Worm (Caenorhabditis elegans): ENCODE results near the gene ykt-6.

Gene ykt-6

ce11 chrIII:7277228-7277627 is 10.2 kb downstream of the ykt-6 start, which contains the start of the genes spot-1 and B0361.11 (continued):
- TF ChIP-seq hpl-2 (GFP tag; optimal IDR thresholded peaks at IDR 0.05) (no peak), rnt-1 (tag; optimal IDR thresholded peaks at IDR 0.05) (peak; percentile 76), nhr-90 (tag; optimal IDR thresholded peaks at IDR 0.05; ENCODE audit: poor library complexity) (peak; percentile 52), nhr-71 (tag; optimal IDR thresholded peaks at IDR 0.05) (peak; percentile 79), fos-1 (tag; optimal IDR thresholded peaks at IDR 0.05) (peak; percentile 18), nhr-19 (GFP tag; conservative IDR thresholded peaks at IDR 0.05) (peak; percentile 68), sox-4 (tag; optimal IDR thresholded peaks at IDR 0.05) (peak; percentile 0), skn-1 (tag; optimal IDR thresholded peaks at IDR 0.05) (peak; percentile 25), ceh-82 (tag; optimal IDR thresholded peaks at IDR 0.05) (peak; percentile 23 to 58 (median 50)), lin-14 (GFP tag; optimal IDR thresholded peaks at IDR 0.05) (peak; percentile 62), ama-1 (optimal IDR thresholded peaks at IDR 0.05) (no peak), nhr-76 (tag; optimal IDR thresholded peaks at IDR 0.05) (no peak), C16A3.4 (tag; optimal IDR thresholded peaks at IDR 0.05) (peak; percentile 72), ztf-4 (tag; optimal IDR thresholded peaks at IDR 0.05) (no peak), pag-3 (tag; optimal IDR thresholded peaks at IDR 0.05; ENCODE audit: borderline replicate concordance, insufficient read depth) (no peak)

ce11 chrIII:7275296-7275695 is 12.1 kb downstream of the ykt-6 start, which contains the start of gene psd-1:
Gene psd-1, minus strand, starts transcription at chrIII:7275396.
- TF ChIP-seq fkh-10 (GFP tag; optimal IDR thresholded peaks at IDR 0.05) (no peak), C16A3.4 (tag; optimal IDR thresholded peaks at IDR 0.05) (no peak), lsy-2 (tag; optimal IDR thresholded peaks at IDR 0.05) (no peak), nhr-19 (GFP tag; conservative IDR thresholded peaks at IDR 0.05) (no peak), nhr-76 (tag; optimal IDR thresholded peaks at IDR 0.05) (no peak), xbp-1 (tag; optimal IDR thresholded peaks at IDR 0.05) (no peak), sptf-1 (tag; optimal IDR thresholded peaks at IDR 0.05) (no peak), tlp-1 (tag; optimal IDR thresholded peaks at IDR 0.05) (no peak), zag-1 (tag; optimal IDR thresholded peaks at IDR 0.05) (no peak), sup-37 (GFP tag; optimal IDR thresholded peaks at IDR 0.05) (no peak), ceh-90 (tag; optimal IDR thresholded peaks at IDR 0.05) (no peak), vab-15 (tag; optimal IDR thresholded peaks at IDR 0.05) (no peak), sox-4 (tag; optimal IDR thresholded peaks at IDR 0.05) (no peak), ceh-82 (tag; optimal IDR thresholded peaks at IDR 0.05) (no peak), unc-30 (tag; optimal IDR thresholded peaks at IDR 0.05) (no peak), hlh-4 (tag; optimal IDR thresholded peaks at IDR 0.05) (no peak), egl-27 (tag; optimal IDR thresholded peaks at IDR 0.05) (no peak)

- TF ChIP-seq tbx-2 (tag; optimal IDR thresholded peaks at IDR 0.05) = peak; percentile 38
- no peak for TF ChIP-seq ces-1 (GFP tag; optimal IDR thresholded peaks at IDR 0.05)
- peak; percentile 46 for TF ChIP-seq nhr-90 (tag; optimal IDR thresholded peaks at IDR 0.05; ENCODE audit: poor library complexity)
- TF ChIP-seq lin-35 (GFP tag; optimal IDR thresholded peaks at IDR 0.05) = peak in 1 of 2 experiments; percentile 44
- peak; percentile 12 for TF ChIP-seq nhr-47 (tag; optimal IDR thresholded peaks at IDR 0.05)
- TF ChIP-seq egl-13 (tag; optimal IDR thresholded peaks at IDR 0.05) = no peak
- TF ChIP-seq lin-15B (tag; optimal IDR thresholded peaks at IDR 0.05) = no peak
- peak in 1 of 6 experiments; percentile 67 for TF ChIP-seq elt-3 (tag; optimal IDR thresholded peaks at IDR 0.05)
- 0 out of 2 replicates have a peak, but pooled peaks have one; percentile 28 for TF ChIP-seq grh-1 (GFP tag; IDR thresholded peaks at IDR 0.05)
- no peak for TF ChIP-seq efl-3 (GFP tag; optimal IDR thresholded peaks at IDR 0.05)
- TF ChIP-seq nhr-85 (tag) = peak; percentile 82
- no peak for TF ChIP-seq egl-27 (tag; optimal IDR thresholded peaks at IDR 0.05)
- no peak for TF ChIP-seq efl-1 (optimal IDR thresholded peaks at IDR 0.05)
- TF ChIP-seq efl-1 (GFP tag; optimal IDR thresholded peaks at IDR 0.05 in 1 of 2) = peak in 1 of 2 experiments; percentile 72
- TF ChIP-seq ztf-11 (tag; optimal IDR thresholded peaks at IDR 0.05) = no peak
- no peak for TF ChIP-seq F16B12.6 (tag; optimal IDR thresholded peaks at IDR 0.05)
- no peak for TF ChIP-seq isw-1 (GFP tag; IDR thresholded peaks at IDR 0.05)
- TF ChIP-seq pax-3 (tag; optimal IDR thresholded peaks at IDR 0.05) = no peak
- no peak for TF ChIP-seq ceh-63 (GFP tag; optimal IDR thresholded peaks at IDR 0.05)
- TF ChIP-seq nhr-20 (tag; optimal IDR thresholded peaks at IDR 0.05) = peak; percentile 77
- TF ChIP-seq unc-130 (tag; optimal IDR thresholded peaks at IDR 0.05) = peak; percentile 64
- no peak for TF ChIP-seq nhr-12 (tag; optimal IDR thresholded peaks at IDR 0.05)
- TF ChIP-seq nhr-19 (GFP tag; conservative IDR thresholded peaks at IDR 0.05) = 0 out of 2 replicates have a peak, but pooled peaks have one; percentile 28
- no peak for TF ChIP-seq unc-86 (tag; optimal IDR thresholded peaks at IDR 0.05)
- no peak for TF ChIP-seq zip-4 (GFP tag; optimal IDR thresholded peaks at IDR 0.05)
- no peak for TF ChIP-seq nhr-76 (tag; optimal IDR thresholded peaks at IDR 0.05)
- TF ChIP-seq blmp-1 (tag; optimal IDR thresholded peaks at IDR 0.05) = peak; percentile 56
- TF ChIP-seq lin-14 (GFP tag; optimal IDR thresholded peaks at IDR 0.05) = peak; percentile 55
Measured at ce11 chrIII:7273718-7274117, 13.7 kb downstream of the ykt-6 start.

Measured in whole organism, L1 larva.